Worm (Caenorhabditis elegans) whole organism, mixed stage, embryonic: Measurements from ENCODE around the gene M02D8.6.

ENCODE experiments used
- elt-3 ChIP-seq: fragments of 150-350 bp; optimal IDR thresholded peaks from 2 replicates; lab custom pipeline; 2014; ENCODE audit warnings: missing biosample characterization, missing genetic modification characterization
- ham-2 ChIP-seq: fragments of 200-800 bp; sonication (Bioruptor generic); optimal IDR thresholded peaks from 2 replicates; lab custom pipeline; 2018; ENCODE audit warnings: mild to moderate bottlenecking, missing genetic modification characterization, missing compliant biosample characterization
- lin-32 ChIP-seq: fragments of 200-800 bp; sonication (Bioruptor generic); optimal IDR thresholded peaks from 2 replicates; lab custom pipeline; 2018; ENCODE audit warnings: mild to moderate bottlenecking, missing genetic modification characterization, missing compliant biosample characterization
- mab-5 ChIP-seq: fragments of 150-350 bp; optimal IDR thresholded peaks from 2 replicates; lab custom pipeline; 2014; ENCODE audit warnings: missing biosample characterization, missing genetic modification characterization
- nhr-12 ChIP-seq: fragments of 150-350 bp; optimal IDR thresholded peaks from 2 replicates; lab custom pipeline; 2014; ENCODE audit warnings: missing biosample characterization, missing genetic modification characterization
- nhr-2 ChIP-seq: fragments of 150-350 bp; optimal IDR thresholded peaks from 2 replicates; lab custom pipeline; 2014; ENCODE audit warnings: missing biosample characterization, missing genetic modification characterization
- nhr-237 ChIP-seq: fragments of 150-350 bp; optimal IDR thresholded peaks from 2 replicates; lab custom pipeline; 2014; ENCODE audit warnings: missing biosample characterization, missing genetic modification characterization
- nhr-76 ChIP-seq: sonication (generic microtip); optimal IDR thresholded peaks from 2 replicates; lab custom pipeline; 2017; ENCODE audit warnings: missing biosample characterization, missing genetic modification characterization
- pha-4 ChIP-seq: fragments of 150-350 bp; optimal IDR thresholded peaks from 2 replicates; lab custom pipeline; 2018; ENCODE audit warnings: missing biosample characterization, missing genetic modification reagents, missing genetic modification characterization
- tbx-8 ChIP-seq: fragments of 200-800 bp; sonication (Bioruptor generic); optimal IDR thresholded peaks from 2 replicates; lab custom pipeline; 2018; ENCODE audit warnings: mild to moderate bottlenecking, missing genetic modification characterization, moderate library complexity, missing compliant biosample characterization
- unc-39 ChIP-seq: fragments of 150-350 bp; optimal IDR thresholded peaks from 2 replicates; lab custom pipeline; 2014; ENCODE audit warnings: missing biosample characterization, missing genetic modification characterization
- ztf-11 ChIP-seq: fragments of 150-350 bp; optimal IDR thresholded peaks from 2 replicates; lab custom pipeline; 2014; ENCODE audit warnings: missing biosample characterization, missing genetic modification characterization

DNA sequence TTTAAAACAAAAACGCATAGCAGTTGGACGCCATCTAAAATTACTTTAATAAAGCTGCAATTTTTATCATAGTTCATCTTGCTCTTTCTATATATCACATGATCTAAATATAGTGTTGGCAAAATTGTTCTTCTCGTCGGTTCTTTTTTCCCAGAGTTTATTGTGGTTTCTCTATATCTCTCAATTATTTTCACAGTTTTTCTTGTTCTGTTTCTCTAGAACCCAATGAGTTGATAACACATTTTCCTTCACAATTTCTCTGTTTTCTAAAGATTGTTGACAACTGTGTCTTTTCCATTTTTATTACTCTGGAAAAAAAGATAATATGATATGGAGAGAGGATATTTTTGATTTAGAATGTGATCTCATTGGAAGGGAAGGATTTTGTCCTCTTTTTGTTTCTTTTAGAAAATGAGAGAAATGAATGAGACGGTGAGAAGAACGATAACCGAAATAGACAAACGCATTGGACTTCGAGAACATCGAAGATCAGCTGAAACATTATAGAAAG, 22.6 kb upstream of the M02D8.6 start:
- no peak for TF ChIP-seq elt-3 (tag; lab: Kevin White, UChicago)
- TF ChIP-seq unc-39 (tag; lab: Kevin White, UChicago), result no peak
- TF ChIP-seq lin-32 (GFP tag; lab: Kevin White, UChicago), result no peak
- TF ChIP-seq ham-2 (GFP tag; lab: Kevin White, UChicago), result no peak
- TF ChIP-seq ztf-11, result no peak
- no peak for TF ChIP-seq pha-4 (tag; lab: Kevin White, UChicago)
- no peak for TF ChIP-seq nhr-76 (tag; lab: Kevin White, UChicago)
- TF ChIP-seq tbx-8 (GFP tag; lab: Kevin White, UChicago), result no peak
- no peak for TF ChIP-seq nhr-12 (tag; lab: Kevin White, UChicago)
- TF ChIP-seq nhr-2, result no peak
- no peak for TF ChIP-seq mab-5 (tag; lab: Kevin White, UChicago)
- no peak for TF ChIP-seq nhr-237 (tag; lab: Kevin White, UChicago)
